ENCODE assay signal across 1 fruit fly cellular context in the genomic region with DNA sequence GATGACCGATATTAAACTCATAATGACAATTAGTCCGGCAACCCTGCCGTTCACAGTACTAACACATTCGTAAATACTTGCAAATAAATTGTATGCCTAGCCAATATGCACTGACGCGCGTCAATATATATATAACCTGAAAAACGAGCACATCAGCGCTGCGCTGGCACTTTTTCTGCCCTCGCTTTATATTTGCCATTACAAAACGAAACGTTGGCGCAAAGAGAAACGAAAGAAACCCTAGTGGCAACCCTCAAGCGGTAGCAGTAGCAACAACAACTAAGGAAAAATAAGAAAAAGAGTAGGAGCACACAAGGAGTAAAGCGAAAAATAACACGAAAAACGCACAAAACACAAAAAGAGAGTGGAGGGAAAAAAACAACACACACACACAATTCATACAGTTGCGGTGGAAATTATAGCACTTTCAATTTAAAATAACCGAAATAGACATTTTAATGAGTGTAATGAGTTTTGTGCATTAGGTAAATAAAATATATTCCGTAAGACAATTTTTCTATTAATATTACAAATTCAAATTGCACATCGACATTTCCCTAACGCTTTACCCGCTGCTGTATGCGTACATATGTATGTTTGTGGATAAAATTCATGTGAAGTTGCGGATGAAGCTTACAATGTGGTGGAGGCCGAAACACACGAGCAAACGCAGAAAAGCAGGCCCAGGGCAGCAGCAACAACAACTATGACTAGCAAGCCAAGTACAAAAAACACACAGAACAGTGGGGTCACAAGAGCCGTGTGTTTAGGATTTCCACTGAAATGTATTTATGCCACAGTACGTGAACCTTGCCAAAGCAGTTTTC.
A peak's percentile ranks its signal among the peaks of the same experiment; 100 is the strongest.
TF ChIP-seq lines count a peak whose summit lies in the region.

No protein-coding gene starts in this region.

TF ChIP-seq in whole organism, embryonic, 481 proteins besides CTCF, POLR2A, EP300 and RAD21 (continued from another document and continues in another):
- TF ChIP-seq usp (GFP tag; optimal IDR thresholded peaks at IDR 0.05; lab: Kevin White, UChicago) (no peak), slp2 (GFP tag; optimal IDR thresholded peaks at IDR 0.05; lab: Kevin White, UChicago) (peak; percentile 98), ttk (GFP tag; IDR thresholded peaks at IDR 0.05; lab: Robert Waterston, UW) (peak; percentile 98), CG16779 (GFP tag; IDR thresholded peaks at IDR 0.05; lab: Robert Waterston, UW) (peak; percentile 98), sna (GFP tag; IDR thresholded peaks at IDR 0.05; lab: Robert Waterston, UW; ENCODE audit: partially characterized antibody) (no peak), peb (GFP tag; IDR thresholded peaks at IDR 0.05; lab: Robert Waterston, UW) (peak; percentile 98), hth (optimal IDR thresholded peaks at IDR 0.05; lab: Kevin White, UChicago) (no peak), CG7271 (tag; optimal IDR thresholded peaks at IDR 0.05; lab: Kevin White, UChicago) (peak; percentile 94), CG11247 (GFP tag; IDR thresholded peaks at IDR 0.05; lab: Robert Waterston, UW) (peak; percentile 98), Ravus (GFP tag; IDR thresholded peaks at IDR 0.05; lab: Robert Waterston, UW) (peak; percentile 96), Ets97D (GFP tag; optimal IDR thresholded peaks at IDR 0.05; lab: Kevin White, UChicago) (peak; percentile 94), CG31365 (tag; optimal IDR thresholded peaks at IDR 0.05; lab: Kevin White, UChicago) (peak; percentile 94), phol (tag; optimal IDR thresholded peaks at IDR 0.05; lab: Kevin White, UChicago) (peak; percentile 98), Stat92E (GFP tag; optimal IDR thresholded peaks at IDR 0.05; lab: Kevin White, UChicago) (peak in 1 of 3 experiments; percentile 99), CG17385 (GFP tag; optimal IDR thresholded peaks at IDR 0.05; lab: Kevin White, UChicago) (peak; percentile 99), CG7357 (GFP tag; IDR thresholded peaks at IDR 0.05; lab: Robert Waterston, UW) (peak; percentile 96), Dad (GFP tag; optimal IDR thresholded peaks at IDR 0.05; lab: Kevin White, UChicago) (peak; percentile 97), CG7556 (GFP tag; optimal IDR thresholded peaks at IDR 0.05; lab: Kevin White, UChicago) (peak; percentile 99), ham (GFP tag; IDR thresholded peaks at IDR 0.05; lab: Robert Waterston, UW) (peak; percentile 97), Myb (GFP tag; optimal IDR thresholded peaks at IDR 0.05; lab: Kevin White, UChicago) (peak; percentile 90), CG17361 (GFP tag; IDR thresholded peaks at IDR 0.05; lab: Robert Waterston, UW) (peak; percentile 97), sens (GFP tag; lab: Kevin White, UChicago) (peak; percentile 100), crol (GFP tag; IDR thresholded peaks at IDR 0.05; lab: Robert Waterston, UW) (peak; percentile 87), bigmax (GFP tag; optimal IDR thresholded peaks at IDR 0.05; lab: Kevin White, UChicago) (peak; percentile 68), HLH54F (GFP tag; optimal IDR thresholded peaks at IDR 0.05; lab: Kevin White, UChicago) (peak; percentile 98), CG9932 (GFP tag; IDR thresholded peaks at IDR 0.05; lab: Robert Waterston, UW) (peak; percentile 99), Lhr (GFP tag; optimal IDR thresholded peaks at IDR 0.05; lab: Kevin White, UChicago) (peak; percentile 95), CHES-1-like (GFP tag; optimal IDR thresholded peaks at IDR 0.05; lab: Kevin White, UChicago) (peak; percentile 98), CG13287 (GFP tag; IDR thresholded peaks at IDR 0.05; lab: Robert Waterston, UW; ENCODE audit: partially characterized antibody) (peak; percentile 28), pnt (GFP tag; optimal IDR thresholded peaks at IDR 0.05; lab: Kevin White, UChicago) (peak; percentile 97), Bteb2 (GFP tag; optimal IDR thresholded peaks at IDR 0.05; lab: Kevin White, UChicago) (peak; percentile 99), Mad (GFP tag; optimal IDR thresholded peaks at IDR 0.05; lab: Kevin White, UChicago) (peak; percentile 98), rib (GFP tag; IDR thresholded peaks at IDR 0.05; lab: Robert Waterston, UW) (peak; percentile 99), run (tag; optimal IDR thresholded peaks at IDR 0.05; lab: Kevin White, UChicago) (peak; percentile 99), Hmx (GFP tag; optimal IDR thresholded peaks at IDR 0.05; lab: Kevin White, UChicago) (peak; percentile 97), otp (GFP tag; IDR thresholded peaks at IDR 0.05; lab: Robert Waterston, UW) (peak; percentile 98), gro (GFP tag; optimal IDR thresholded peaks at IDR 0.05; lab: Kevin White, UChicago) (peak; percentile 98), CG10654 (GFP tag; optimal IDR thresholded peaks at IDR 0.05; lab: Kevin White, UChicago) (peak; percentile 97), dan (GFP tag; IDR thresholded peaks at IDR 0.05; lab: Robert Waterston, UW) (peak; percentile 94), oc (tag; optimal IDR thresholded peaks at IDR 0.05; lab: Kevin White, UChicago) (peak; percentile 99), z (GFP tag; IDR thresholded peaks at IDR 0.05; lab: Robert Waterston, UW) (peak; percentile 84), CG9797 (GFP tag; optimal IDR thresholded peaks at IDR 0.05; lab: Kevin White, UChicago) (peak; percentile 65), CG7928 (GFP tag; optimal IDR thresholded peaks at IDR 0.05; lab: Kevin White, UChicago) (peak; percentile 85), CG6854 (GFP tag; optimal IDR thresholded peaks at IDR 0.05; lab: Kevin White, UChicago) (peak; percentile 99), pan (optimal IDR thresholded peaks at IDR 0.05; lab: Kevin White, UChicago) (no peak), pan (GFP tag; optimal IDR thresholded peaks at IDR 0.05 in 1 of 2, IDR thresholded peaks at IDR 0.05 in 1 of 2) (peak in 1 of 2 experiments; percentile 99), CG10959 (GFP tag; IDR thresholded peaks at IDR 0.05; lab: Robert Waterston, UW) (peak; percentile 98), CG31224 (GFP tag; IDR thresholded peaks at IDR 0.05; lab: Robert Waterston, UW) (peak; percentile 96), inv (GFP tag; IDR thresholded peaks at IDR 0.05; lab: Robert Waterston, UW; ENCODE audit: partially characterized antibody) (no peak), ken (GFP tag; IDR thresholded peaks at IDR 0.05; lab: Robert Waterston, UW) (peak; percentile 99), ranshi (GFP tag; IDR thresholded peaks at IDR 0.05; lab: Robert Waterston, UW) (peak; percentile 98), eve (GFP tag; optimal IDR thresholded peaks at IDR 0.05; lab: Kevin White, UChicago) (peak; percentile 76 to 100), CG33213 (GFP tag; optimal IDR thresholded peaks at IDR 0.05; lab: Kevin White, UChicago) (peak; percentile 97), shn (GFP tag; optimal IDR thresholded peaks at IDR 0.05; lab: Kevin White, UChicago) (peak; percentile 88), sob (GFP tag; IDR thresholded peaks at IDR 0.05; lab: Robert Waterston, UW) (peak; percentile 99), bbx (GFP tag; IDR thresholded peaks at IDR 0.05; lab: Robert Waterston, UW; ENCODE audit: partially characterized antibody) (no peak), chn (GFP tag; optimal IDR thresholded peaks at IDR 0.05; lab: Kevin White, UChicago) (peak; percentile 99), Adf1 (GFP tag; IDR thresholded peaks at IDR 0.05; lab: Robert Waterston, UW) (peak; percentile 90), Atf6 (GFP tag; IDR thresholded peaks at IDR 0.05; lab: Robert Waterston, UW) (peak; percentile 99), CG32767 (GFP tag; IDR thresholded peaks at IDR 0.05; lab: Robert Waterston, UW) (peak; percentile 99), Sox100B (GFP tag; optimal IDR thresholded peaks at IDR 0.05; lab: Kevin White, UChicago) (peak; percentile 99), tap (tag; optimal IDR thresholded peaks at IDR 0.05; lab: Kevin White, UChicago) (peak; percentile 99), pzg (GFP tag; optimal IDR thresholded peaks at IDR 0.05; lab: Kevin White, UChicago) (peak; percentile 25), hkb (optimal IDR thresholded peaks at IDR 0.05; lab: Kevin White, UChicago) (no peak), hkb (GFP tag; IDR thresholded peaks at IDR 0.05; lab: Robert Waterston, UW) (peak; percentile 100), Dip2 (GFP tag; IDR thresholded peaks at IDR 0.05; lab: Robert Waterston, UW) (peak; percentile 74), CG13894 (tag; optimal IDR thresholded peaks at IDR 0.05; lab: Kevin White, UChicago) (peak; percentile 99), pros (GFP tag; optimal IDR thresholded peaks at IDR 0.05; lab: Kevin White, UChicago) (peak; percentile 89), sr (GFP tag; IDR thresholded peaks at IDR 0.05; lab: Robert Waterston, UW) (peak; percentile 93), CG10565 (GFP tag; optimal IDR thresholded peaks at IDR 0.05; lab: Kevin White, UChicago) (peak; percentile 93), D19A (tag; optimal IDR thresholded peaks at IDR 0.05; lab: Kevin White, UChicago) (peak; percentile 98), CG18011 (GFP tag; optimal IDR thresholded peaks at IDR 0.05; lab: Kevin White, UChicago) (peak; percentile 93), zen2 (GFP tag; IDR thresholded peaks at IDR 0.05; lab: Robert Waterston, UW; ENCODE audit: partially characterized antibody) (no peak), HmgZ (tag; optimal IDR thresholded peaks at IDR 0.05; lab: Kevin White, UChicago) (peak; percentile 99), CG1603 (tag; optimal IDR thresholded peaks at IDR 0.05; lab: Kevin White, UChicago) (peak; percentile 99), gsb (GFP tag; IDR thresholded peaks at IDR 0.05; lab: Robert Waterston, UW) (peak; percentile 97), Gug (GFP tag; IDR thresholded peaks at IDR 0.05; lab: Robert Waterston, UW) (peak; percentile 95), caup (GFP tag; optimal IDR thresholded peaks at IDR 0.05; lab: Kevin White, UChicago; ENCODE audit: severe bottlenecking) (peak; percentile 99), CG7963 (GFP tag; IDR thresholded peaks at IDR 0.05; lab: Robert Waterston, UW; ENCODE audit: partially characterized antibody) (no peak), CG2116 (GFP tag; optimal IDR thresholded peaks at IDR 0.05; lab: Kevin White, UChicago) (peak; percentile 89), sens-2 (GFP tag; IDR thresholded peaks at IDR 0.05; lab: Robert Waterston, UW) (peak; percentile 99), Hand (GFP tag; optimal IDR thresholded peaks at IDR 0.05; lab: Kevin White, UChicago) (peak; percentile 99), CG12769 (tag; optimal IDR thresholded peaks at IDR 0.05; lab: Kevin White, UChicago) (peak; percentile 100), gt (GFP tag; IDR thresholded peaks at IDR 0.05; lab: Robert Waterston, UW) (peak; percentile 93), cas (GFP tag; IDR thresholded peaks at IDR 0.05; lab: Robert Waterston, UW) (peak; percentile 98), NC2α (GFP tag; optimal IDR thresholded peaks at IDR 0.05; lab: Kevin White, UChicago) (peak; percentile 95), CG6272 (GFP tag; IDR thresholded peaks at IDR 0.05; lab: Robert Waterston, UW) (peak; percentile 97), NfI (GFP tag; optimal IDR thresholded peaks at IDR 0.05; lab: Kevin White, UChicago) (peak; percentile 99), CG6689 (GFP tag; IDR thresholded peaks at IDR 0.05; lab: Robert Waterston, UW) (peak; percentile 99), CG12659 (GFP tag; optimal IDR thresholded peaks at IDR 0.05; lab: Kevin White, UChicago) (peak; percentile 100), Dref (GFP tag; IDR thresholded peaks at IDR 0.05; lab: Robert Waterston, UW) (peak; percentile 36; the same call in 1 of the 2 replicates), Sry-δ (GFP tag; optimal IDR thresholded peaks at IDR 0.05; lab: Kevin White, UChicago) (peak; percentile 67), CG8281 (tag; optimal IDR thresholded peaks at IDR 0.05; lab: Kevin White, UChicago) (peak; percentile 95), CG13123 (GFP tag; optimal IDR thresholded peaks at IDR 0.05; lab: Kevin White, UChicago) (peak; percentile 97), CG15269 (tag; optimal IDR thresholded peaks at IDR 0.05; lab: Kevin White, UChicago) (peak; percentile 99), emc (GFP tag; optimal IDR thresholded peaks at IDR 0.05; lab: Kevin White, UChicago) (peak; percentile 92), sima (GFP tag; optimal IDR thresholded peaks at IDR 0.05; lab: Kevin White, UChicago) (peak; percentile 96), CG32772 (GFP tag; IDR thresholded peaks at IDR 0.05; lab: Robert Waterston, UW) (peak; percentile 99), Bdp1 (GFP tag; optimal IDR thresholded peaks at IDR 0.05; lab: Kevin White, UChicago) (peak; percentile 91), CG2875 (GFP tag; optimal IDR thresholded peaks at IDR 0.05; lab: Kevin White, UChicago) (peak; percentile 99), CG10147 (GFP tag; optimal IDR thresholded peaks at IDR 0.05; lab: Kevin White, UChicago) (peak; percentile 99), kni (GFP tag; optimal IDR thresholded peaks at IDR 0.05; lab: Kevin White, UChicago) (peak; percentile 98), CG14965 (GFP tag; optimal IDR thresholded peaks at IDR 0.05; lab: Kevin White, UChicago; ENCODE audit: borderline replicate concordance) (peak; percentile 81), NC2β (GFP tag; optimal IDR thresholded peaks at IDR 0.05; lab: Kevin White, UChicago) (peak; percentile 98), CG8924 (tag; optimal IDR thresholded peaks at IDR 0.05; lab: Kevin White, UChicago) (peak; percentile 99), ssp (GFP tag; IDR thresholded peaks at IDR 0.05; lab: Robert Waterston, UW) (peak; percentile 93), CG12391 (tag; optimal IDR thresholded peaks at IDR 0.05; lab: Kevin White, UChicago) (peak; percentile 99), Pdp1 (GFP tag; optimal IDR thresholded peaks at IDR 0.05; lab: Kevin White, UChicago) (peak; percentile 98), CG30403 (GFP tag; optimal IDR thresholded peaks at IDR 0.05; lab: Kevin White, UChicago) (peak; percentile 99), CG2202 (tag; optimal IDR thresholded peaks at IDR 0.05; lab: Kevin White, UChicago) (peak; percentile 99), CG13775 (GFP tag; optimal IDR thresholded peaks at IDR 0.05; lab: Kevin White, UChicago) (peak; percentile 99), tx (GFP tag; optimal IDR thresholded peaks at IDR 0.05; lab: Kevin White, UChicago) (peak; percentile 97), CG10209 (GFP tag; optimal IDR thresholded peaks at IDR 0.05; lab: Kevin White, UChicago) (peak; percentile 99), esg (GFP tag; conservative IDR thresholded peaks at IDR 0.05; lab: Robert Waterston, UW) (peak; percentile 99), wdn (GFP tag; IDR thresholded peaks at IDR 0.05; lab: Robert Waterston, UW) (peak; percentile 98), CG14050 (GFP tag; IDR thresholded peaks at IDR 0.05; lab: Robert Waterston, UW) (peak; percentile 99), al (GFP tag; IDR thresholded peaks at IDR 0.05; lab: Robert Waterston, UW) (peak; percentile 98), C15 (GFP tag; IDR thresholded peaks at IDR 0.05; lab: Robert Waterston, UW) (peak; percentile 97), CG18476 (GFP tag; optimal IDR thresholded peaks at IDR 0.05; lab: Kevin White, UChicago) (peak; percentile 98), CG2129 (GFP tag; IDR thresholded peaks at IDR 0.05; lab: Robert Waterston, UW; ENCODE audit: partially characterized antibody) (no peak), CG1832 (GFP tag; optimal IDR thresholded peaks at IDR 0.05; lab: Kevin White, UChicago) (no peak)
